Worm (Caenorhabditis elegans): ENCODE measurements around the gene swip-10.

DNA sequence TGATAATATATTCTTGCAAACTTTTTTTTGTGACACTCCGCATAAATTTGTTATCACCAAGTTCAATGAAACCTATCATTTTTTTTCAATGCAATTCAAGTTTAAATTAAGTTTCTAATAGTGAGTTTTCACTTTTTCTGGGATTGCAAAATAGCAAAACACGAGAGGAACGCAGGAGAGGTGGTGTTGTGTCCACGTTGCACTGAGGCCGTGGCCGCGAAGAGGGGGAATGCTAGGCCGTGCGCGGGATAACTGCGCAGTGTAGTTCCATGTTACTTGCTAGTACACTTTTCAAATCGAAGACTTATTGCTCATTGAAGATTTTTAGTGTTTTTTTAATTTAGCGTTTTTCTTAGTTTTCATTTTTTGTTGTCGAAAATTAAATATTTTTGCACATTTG lies 9.9 kb downstream of the swip-10 start:
- TF ChIP-seq ama-1 (optimal IDR thresholded peaks at IDR 0.05) (no peak), ama-1 (GFP tag; optimal IDR thresholded peaks at IDR 0.05) (no peak), repo-1 (tag; optimal IDR thresholded peaks at IDR 0.05) (no peak)
